Fruit fly (Drosophila melanogaster) whole organism, embryonic: Measurements from ENCODE around the gene Sam-S.

Source experiments
- ATbp ChIP-seq: fragments of 200-800 bp; sonication (Bioruptor generic); optimal IDR thresholded peaks from 2 replicates; lab custom pipeline; 2017; ENCODE audit warnings: missing biosample characterization, mild to moderate bottlenecking, missing genetic modification characterization, missing genetic modification reagents
- Blimp-1 ChIP-seq: fragments of 200-800 bp; sonication (Bioruptor generic); optimal IDR thresholded peaks from 3 replicates; lab custom pipeline; 2018; ENCODE audit warnings: missing biosample characterization, missing genetic modification characterization, mild to moderate bottlenecking, moderate library complexity, missing genetic modification reagents
- C15 ChIP-seq: fragments of 200-800 bp; sonication (Bioruptor generic); IDR thresholded peaks from 3 replicates; pipeline ENCODE4 v1.3.6; 2022; ENCODE audit warnings: missing biosample characterization, missing genetic modification characterization
- CG11696 ChIP-seq: fragments of 200-800 bp; sonication (Bioruptor generic); IDR thresholded peaks from 2 replicates; pipeline ENCODE4 v1.3.6; 2022; ENCODE audit warnings: missing biosample characterization, missing genetic modification characterization
- CG12942 ChIP-seq: fragments of 200-800 bp; sonication (Bioruptor generic); optimal IDR thresholded peaks from 3 replicates; lab custom pipeline; 2016; ENCODE audit warnings: missing biosample characterization, missing genetic modification characterization
- CG13424 ChIP-seq: fragments of 200-800 bp; sonication (Bioruptor generic); optimal IDR thresholded peaks from 2 replicates; lab custom pipeline; 2019; ENCODE audit warnings: missing biosample characterization, mild to moderate bottlenecking, missing genetic modification characterization, moderate library complexity
- CG14441 ChIP-seq: fragments of 200-800 bp; sonication (Bioruptor generic); IDR thresholded peaks from 2 replicates; pipeline ENCODE4 v1.3.6; 2022; ENCODE audit warnings: missing biosample characterization, missing genetic modification characterization
- CG14710 ChIP-seq: fragments of 200-800 bp; sonication (Bioruptor generic); optimal IDR thresholded peaks from 3 replicates; lab custom pipeline; 2019; ENCODE audit warnings: missing biosample characterization, mild to moderate bottlenecking, missing genetic modification characterization, moderate library complexity
- CG15601 ChIP-seq: fragments of 200-800 bp; sonication (Bioruptor generic); optimal IDR thresholded peaks from 3 replicates; lab custom pipeline; 2019; ENCODE audit warnings: missing biosample characterization, mild to moderate bottlenecking, missing genetic modification characterization, moderate library complexity
- CG17912 ChIP-seq: fragments of 200-800 bp; sonication (Bioruptor generic); optimal IDR thresholded peaks from 2 replicates; lab custom pipeline; 2018; ENCODE audit warnings: missing biosample characterization, mild to moderate bottlenecking, missing genetic modification characterization
- CG18262 ChIP-seq: fragments of 200-800 bp; optimal IDR thresholded peaks from 3 replicates; lab custom pipeline; 2019; ENCODE audit warnings: missing biosample characterization, mild to moderate bottlenecking, missing genetic modification characterization, moderate library complexity
- CG18764 ChIP-seq: fragments of 200-800 bp; sonication (Bioruptor generic); optimal IDR thresholded peaks from 3 replicates; lab custom pipeline; 2016; ENCODE audit warnings: missing biosample characterization, missing genetic modification characterization
- CG32532 ChIP-seq: fragments of 200-800 bp; sonication (Bioruptor generic); IDR thresholded peaks from 2 replicates; pipeline ENCODE4 v1.3.6; 2022; ENCODE audit warnings: missing biosample characterization, missing genetic modification characterization
- CG33213 ChIP-seq: fragments of 200-800 bp; sonication (Bioruptor generic); optimal IDR thresholded peaks from 3 replicates; lab custom pipeline; 2016; ENCODE audit warnings: missing biosample characterization, missing genetic modification characterization
- CG34224 ChIP-seq: fragments of 200-800 bp; sonication (Bioruptor generic); IDR thresholded peaks from 3 replicates; pipeline ENCODE4 v1.3.6; 2022; ENCODE audit warnings: missing biosample characterization, missing genetic modification characterization; ENCODE audit not compliant: partially characterized antibody
- CG3995 ChIP-seq: fragments of 200-800 bp; sonication (Bioruptor generic); optimal IDR thresholded peaks from 3 replicates; lab custom pipeline; 2016; ENCODE audit warnings: missing biosample characterization, missing genetic modification characterization
- CG4404 ChIP-seq: fragments of 200-800 bp; sonication (Bioruptor generic); IDR thresholded peaks from 2 replicates; pipeline ENCODE4 v1.3.6; 2022; ENCODE audit warnings: missing biosample characterization, missing genetic modification characterization
- CG8359 ChIP-seq: fragments of 200-800 bp; sonication (Bioruptor generic); optimal IDR thresholded peaks from 2 replicates; lab custom pipeline; 2017; ENCODE audit warnings: missing biosample characterization, mild to moderate bottlenecking, missing genetic modification characterization, borderline replicate concordance
- CG9727 ChIP-seq: fragments of 200-800 bp; sonication (Bioruptor generic); optimal IDR thresholded peaks from 3 replicates; lab custom pipeline; 2017; ENCODE audit warnings: missing biosample characterization, mild to moderate bottlenecking, missing genetic modification characterization
- CG9797 ChIP-seq: fragments of 200-800 bp; sonication (Bioruptor generic); optimal IDR thresholded peaks from 3 replicates; lab custom pipeline; 2018; ENCODE audit warnings: missing biosample characterization, mild to moderate bottlenecking, missing genetic modification characterization
- Dad ChIP-seq: fragments of 200-800 bp; sonication (Bioruptor generic); optimal IDR thresholded peaks from 3 replicates; lab custom pipeline; 2016; ENCODE audit warnings: missing biosample characterization, missing genetic modification characterization
- Dip2 ChIP-seq: fragments of 200-800 bp; sonication (Bioruptor generic); IDR thresholded peaks from 2 replicates; pipeline ENCODE4 v1.3.6; 2022; ENCODE audit warnings: missing biosample characterization, missing genetic modification characterization
- H15 ChIP-seq: fragments of 200-800 bp; sonication (Bioruptor generic); IDR thresholded peaks from 3 replicates; pipeline ENCODE4 v1.3.6; 2022; ENCODE audit warnings: missing biosample characterization, missing genetic modification characterization
- HmgD ChIP-seq: fragments of 200-800 bp; sonication (Bioruptor generic); optimal IDR thresholded peaks from 3 replicates; lab custom pipeline; 2016; ENCODE audit warnings: missing biosample characterization, missing genetic modification characterization
- HmgZ ChIP-seq: fragments of 200-800 bp; sonication (Bioruptor generic); optimal IDR thresholded peaks from 2 replicates; lab custom pipeline; 2018; ENCODE audit warnings: missing biosample characterization, mild to moderate bottlenecking, missing genetic modification characterization
- Hmr ChIP-seq: fragments of 200-800 bp; sonication (Bioruptor generic); optimal IDR thresholded peaks from 3 replicates; lab custom pipeline; 2017; ENCODE audit warnings: mild to moderate bottlenecking, missing biosample characterization, missing genetic modification reagents, missing genetic modification characterization
- Max ChIP-seq: fragments of 200-800 bp; sonication (Bioruptor generic); optimal IDR thresholded peaks from 2 replicates; lab custom pipeline; 2016; ENCODE audit warnings: missing biosample characterization, mild to moderate bottlenecking, missing genetic modification characterization
- NK7.1 ChIP-seq: fragments of 200-800 bp; sonication (Bioruptor generic); optimal IDR thresholded peaks from 3 replicates; lab custom pipeline; 2016; ENCODE audit warnings: missing biosample characterization, missing genetic modification characterization
- Nf-YB ChIP-seq: fragments of 200-800 bp; sonication (Bioruptor generic); optimal IDR thresholded peaks from 3 replicates; lab custom pipeline; 2019; ENCODE audit warnings: missing biosample characterization, mild to moderate bottlenecking, missing genetic modification characterization, moderate library complexity
- Opbp ChIP-seq: fragments of 200-800 bp; sonication (Bioruptor generic); IDR thresholded peaks from 3 replicates; pipeline ENCODE4 v1.3.6; 2022; ENCODE audit warnings: missing biosample characterization, missing genetic modification characterization; ENCODE audit not compliant: partially characterized antibody
- Rfx ChIP-seq: fragments of 200-800 bp; sonication (Bioruptor generic); IDR thresholded peaks from 2 replicates; pipeline ENCODE4 v1.3.6; 2022; ENCODE audit warnings: missing biosample characterization, missing genetic modification characterization
- Stat92E ChIP-seq, 3 experiments: fragments of >200 bp in 2 of 3; fragments of 200-800 bp in 1 of 3; sonication (Bioruptor generic) in 1 of 3; optimal IDR thresholded peaks; 2 replicates each; lab custom pipeline; 2017 to 2019; ENCODE audit warnings: missing biosample characterization in 3 of 3, missing genetic modification characterization in 3 of 3, mild to moderate bottlenecking in 1 of 3, moderate library complexity in 1 of 3
- Taf1 ChIP-seq: fragments of 200-800 bp; sonication (Bioruptor generic); IDR thresholded peaks from 2 replicates; pipeline ENCODE4 v1.3.6; 2022; ENCODE audit warnings: missing biosample characterization, missing genetic modification characterization
- ash1 ChIP-seq: fragments of 200-800 bp; sonication (Bioruptor generic); optimal IDR thresholded peaks from 2 replicates; lab custom pipeline; 2018; ENCODE audit warnings: missing biosample characterization, mild to moderate bottlenecking, missing genetic modification characterization
- az2 ChIP-seq: fragments of 200-800 bp; sonication (Bioruptor generic); optimal IDR thresholded peaks from 3 replicates; lab custom pipeline; 2016; ENCODE audit warnings: missing biosample characterization, missing genetic modification characterization
- cas ChIP-seq: fragments of 200-800 bp; sonication (Bioruptor generic); IDR thresholded peaks from 2 replicates; pipeline ENCODE4 v1.3.6; 2022; ENCODE audit warnings: missing biosample characterization, missing genetic modification characterization
- ems ChIP-seq: fragments of 200-800 bp; sonication (Bioruptor generic); optimal IDR thresholded peaks from 3 replicates; lab custom pipeline; 2016; ENCODE audit warnings: missing biosample characterization, missing genetic modification characterization
- gcm ChIP-seq: fragments of 200-800 bp; sonication (Bioruptor generic); optimal IDR thresholded peaks from 2 replicates; lab custom pipeline; 2019; ENCODE audit warnings: missing biosample characterization, mild to moderate bottlenecking, missing genetic modification characterization, moderate library complexity
- grau ChIP-seq: fragments of 200-800 bp; optimal IDR thresholded peaks from 3 replicates; lab custom pipeline; 2019; ENCODE audit warnings: missing biosample characterization, mild to moderate bottlenecking, missing genetic modification characterization, moderate library complexity
- gsb-n ChIP-seq: fragments of 200-800 bp; sonication (Bioruptor generic); optimal IDR thresholded peaks from 3 replicates; lab custom pipeline; 2018; ENCODE audit warnings: missing biosample characterization, mild to moderate bottlenecking, missing genetic modification characterization
- gt ChIP-seq: fragments of 200-800 bp; sonication (Bioruptor generic); IDR thresholded peaks from 2 replicates; pipeline ENCODE4 v1.3.6; 2022; ENCODE audit warnings: missing biosample characterization, missing genetic modification characterization
- ham ChIP-seq: fragments of 200-800 bp; sonication (Bioruptor generic); IDR thresholded peaks from 2 replicates; pipeline ENCODE4 v1.3.6; 2022; ENCODE audit warnings: missing biosample characterization, missing genetic modification characterization
- hbn ChIP-seq: fragments of 200-800 bp; sonication (Bioruptor generic); IDR thresholded peaks from 2 replicates; pipeline ENCODE4 v1.3.6; 2022; ENCODE audit warnings: missing biosample characterization, missing genetic modification characterization; ENCODE audit not compliant: partially characterized antibody
- jing ChIP-seq: fragments of 200-800 bp; sonication (Bioruptor generic); optimal IDR thresholded peaks from 2 replicates; lab custom pipeline; 2018; ENCODE audit warnings: missing biosample characterization, mild to moderate bottlenecking, missing genetic modification characterization
- lbe ChIP-seq: fragments of 200-800 bp; sonication (Bioruptor generic); optimal IDR thresholded peaks from 2 replicates; lab custom pipeline; 2016; ENCODE audit warnings: missing biosample characterization, mild to moderate bottlenecking, missing genetic modification characterization
- luna ChIP-seq: fragments of 200-800 bp; sonication (Bioruptor generic); optimal IDR thresholded peaks from 2 replicates; lab custom pipeline; 2016; ENCODE audit warnings: missing biosample characterization, missing genetic modification characterization
- peb ChIP-seq: fragments of 200-800 bp; sonication (Bioruptor generic); IDR thresholded peaks from 2 replicates; pipeline ENCODE4 v1.3.6; 2022; ENCODE audit warnings: missing biosample characterization, missing genetic modification characterization
- pum ChIP-seq: fragments of 200-800 bp; sonication (Bioruptor generic); optimal IDR thresholded peaks from 2 replicates; lab custom pipeline; 2016; ENCODE audit warnings: missing biosample characterization, missing genetic modification characterization
- pzg ChIP-seq: fragments of 200-800 bp; sonication (Bioruptor generic); optimal IDR thresholded peaks from 3 replicates; lab custom pipeline; 2018; ENCODE audit warnings: missing biosample characterization, mild to moderate bottlenecking, missing genetic modification characterization, moderate library complexity
- ro ChIP-seq: fragments of 200-800 bp; sonication (Bioruptor generic); IDR thresholded peaks from 2 replicates; pipeline ENCODE4 v1.3.6; 2022; ENCODE audit warnings: missing biosample characterization, missing genetic modification characterization
- shn ChIP-seq: fragments of 200-800 bp; sonication (Bioruptor generic); optimal IDR thresholded peaks from 3 replicates; lab custom pipeline; 2016; ENCODE audit warnings: missing biosample characterization, missing genetic modification characterization
- tap ChIP-seq: fragments of 200-800 bp; optimal IDR thresholded peaks from 3 replicates; lab custom pipeline; 2019; ENCODE audit warnings: missing biosample characterization, mild to moderate bottlenecking, missing genetic modification characterization, moderate library complexity

The Sam-S gene

DNA sequence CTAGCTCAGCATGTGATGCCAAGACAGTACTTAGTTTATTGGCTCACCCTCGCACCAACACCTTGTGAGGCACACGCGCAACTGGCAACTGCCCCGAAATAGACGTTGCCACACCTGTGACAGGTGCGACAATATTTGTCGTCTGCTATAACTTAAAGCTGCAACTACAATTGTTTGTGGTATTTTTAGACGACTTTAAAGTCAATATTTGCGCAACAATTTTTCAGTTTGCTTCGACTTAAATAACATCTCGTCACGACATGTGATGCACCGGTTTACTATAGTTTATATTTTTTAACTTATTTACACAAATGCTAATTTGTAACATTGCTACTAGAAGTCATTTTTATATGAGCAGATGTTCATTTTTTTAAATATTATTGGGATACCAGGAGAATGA lies 25.5 kb upstream of the Sam-S start (continued):
- TF ChIP-seq Stat92E (GFP tag; optimal IDR thresholded peaks at IDR 0.05; lab: Kevin White, UChicago) = no peak
- TF ChIP-seq ham (GFP tag; lab: Robert Waterston, UW) = no peak
- no peak for TF ChIP-seq CG17912 (GFP tag; lab: Kevin White, UChicago)
- TF ChIP-seq Dad (GFP tag; lab: Kevin White, UChicago) = no peak
- no peak for TF ChIP-seq grau (tag; lab: Kevin White, UChicago)
- TF ChIP-seq tap (tag; lab: Kevin White, UChicago) = peak; percentile 20
- no peak for TF ChIP-seq HmgD (GFP tag; lab: Kevin White, UChicago)
- no peak for TF ChIP-seq NK7.1 (GFP tag; lab: Kevin White, UChicago)
- TF ChIP-seq peb (GFP tag; lab: Robert Waterston, UW) = no peak
- no peak for TF ChIP-seq Taf1 (GFP tag; lab: Robert Waterston, UW)
- no peak for TF ChIP-seq Opbp (GFP tag; lab: Robert Waterston, UW)
- no peak for TF ChIP-seq CG33213 (GFP tag; lab: Kevin White, UChicago)
- TF ChIP-seq gcm (GFP tag; lab: Kevin White, UChicago) = peak; percentile 50
- TF ChIP-seq CG14441 (GFP tag; lab: Robert Waterston, UW) = no peak
- TF ChIP-seq pum (GFP tag; lab: Kevin White, UChicago) = no peak
- TF ChIP-seq CG3995 (GFP tag; lab: Kevin White, UChicago) = no peak
- no peak for TF ChIP-seq pzg (GFP tag; lab: Kevin White, UChicago)
- peak; percentile 46 for TF ChIP-seq Blimp-1 (GFP tag; lab: Kevin White, UChicago)
- TF ChIP-seq CG15601 (tag; lab: Kevin White, UChicago) = peak; percentile 71
- peak; percentile 49 for TF ChIP-seq Hmr
- peak; percentile 78 for TF ChIP-seq lbe (GFP tag; lab: Kevin White, UChicago)
- no peak for TF ChIP-seq luna (GFP tag; lab: Kevin White, UChicago)
- TF ChIP-seq jing (GFP tag; lab: Kevin White, UChicago) = no peak
- no peak for TF ChIP-seq H15 (GFP tag; lab: Robert Waterston, UW)
- no peak for TF ChIP-seq Dip2 (GFP tag; lab: Robert Waterston, UW)
- TF ChIP-seq CG34224 = no peak
- no peak for TF ChIP-seq cas
- peak; percentile 88 for TF ChIP-seq ATbp (GFP tag; lab: Kevin White, UChicago)
- no peak for TF ChIP-seq CG11696 (GFP tag; lab: Robert Waterston, UW)
- no peak for TF ChIP-seq CG9727 (GFP tag; lab: Kevin White, UChicago)
- TF ChIP-seq CG32532 (GFP tag; lab: Robert Waterston, UW) = no peak
- no peak for TF ChIP-seq gt (GFP tag; lab: Robert Waterston, UW)
- TF ChIP-seq ash1 (GFP tag; lab: Kevin White, UChicago) = no peak
- no peak for TF ChIP-seq C15
- peak; percentile 38 for TF ChIP-seq CG8359 (GFP tag; lab: Kevin White, UChicago)
- no peak for TF ChIP-seq Max (GFP tag; lab: Kevin White, UChicago)
- TF ChIP-seq az2 = no peak
- no peak for TF ChIP-seq ems (GFP tag; lab: Kevin White, UChicago)
- TF ChIP-seq Rfx (GFP tag; lab: Robert Waterston, UW) = no peak
- TF ChIP-seq CG18764 (GFP tag; lab: Kevin White, UChicago) = peak; percentile 10
- no peak for TF ChIP-seq ro (GFP tag; lab: Robert Waterston, UW)
- TF ChIP-seq hbn (GFP tag; lab: Robert Waterston, UW) = no peak
- TF ChIP-seq shn (GFP tag; lab: Kevin White, UChicago) = no peak
- no peak for TF ChIP-seq CG9797
- no peak for TF ChIP-seq HmgZ
- peak; percentile 27 for TF ChIP-seq Nf-YB (GFP tag; lab: Kevin White, UChicago)
- peak; percentile 11 for TF ChIP-seq CG18262 (tag; lab: Kevin White, UChicago)
- no peak for TF ChIP-seq CG14710
- peak; percentile 11 for TF ChIP-seq gsb-n
- TF ChIP-seq CG13424 (tag; lab: Kevin White, UChicago) = peak; percentile 25
- no peak for TF ChIP-seq CG4404
- no peak for TF ChIP-seq CG12942 (GFP tag; lab: Kevin White, UChicago)
